Fruit fly (Drosophila melanogaster): ENCODE data around the gene CG43755.

DNA sequence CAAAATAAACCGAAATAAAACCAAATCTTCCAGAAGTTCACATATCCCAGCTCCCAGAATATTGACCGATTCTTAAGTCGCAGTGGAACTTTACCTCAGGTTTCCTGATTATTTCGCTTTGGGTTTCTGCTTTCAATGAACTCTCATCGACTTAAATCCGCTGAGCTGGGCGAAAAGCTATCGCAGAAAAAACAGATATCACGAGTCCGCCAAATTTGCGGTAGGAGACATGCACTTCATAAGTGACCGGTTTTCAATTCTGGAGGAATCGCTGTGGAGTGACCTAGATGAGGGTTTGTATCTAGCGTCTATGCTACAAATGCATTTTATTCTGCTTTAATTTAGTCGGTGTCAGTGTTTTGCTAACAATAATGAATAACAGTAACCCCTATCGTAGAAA is 24.4 kb downstream of the CG43755 start:
- TF ChIP-seq CG32121 (GFP tag; IDR thresholded peaks at IDR 0.05) (no peak), EcR (GFP tag; optimal IDR thresholded peaks at IDR 0.05) (no peak), fd96Ca (GFP tag; IDR thresholded peaks at IDR 0.05) (no peak), D1 (tag; optimal IDR thresholded peaks at IDR 0.05) (no peak), CG34367 (tag; optimal IDR thresholded peaks at IDR 0.05) (no peak), CG4496 (GFP tag; IDR thresholded peaks at IDR 0.05) (no peak), CG17806 (tag; optimal IDR thresholded peaks at IDR 0.05) (no peak), rn (GFP tag; IDR thresholded peaks at IDR 0.05) (no peak)
